Worm (Caenorhabditis elegans): ENCODE measurements around the gene oxi-1.

The oxi-1 gene

ce11 chrIII:10903009-10903609 lies 45.0 kb downstream of the oxi-1 start (continued):
- TF ChIP-seq snu-23 (GFP tag; optimal IDR thresholded peaks at IDR 0.05) (peak; percentile 43), zip-4 (GFP tag; optimal IDR thresholded peaks at IDR 0.05) (no peak), lin-15B (tag; optimal IDR thresholded peaks at IDR 0.05) (no peak), hpl-2 (GFP tag; optimal IDR thresholded peaks at IDR 0.05) (no peak), pag-3 (tag; optimal IDR thresholded peaks at IDR 0.05; ENCODE audit: borderline replicate concordance, insufficient read depth) (no peak), nhr-47 (tag; optimal IDR thresholded peaks at IDR 0.05) (peak; percentile 80), unc-86 (tag; optimal IDR thresholded peaks at IDR 0.05) (peak; percentile 12)

ce11 chrIII:10904320-10904961 lies 46.4 kb downstream of the oxi-1 start:
- TF ChIP-seq aly-2 (tag; optimal IDR thresholded peaks at IDR 0.05) (no peak), lsy-2 (tag; optimal IDR thresholded peaks at IDR 0.05) (peak in 1 of 2 experiments; percentile 39), C04F5.9 (tag; optimal IDR thresholded peaks at IDR 0.05) (no peak), dpl-1 (GFP tag; optimal IDR thresholded peaks at IDR 0.05) (peak in 2 of 3 experiments; percentile 1 to 54), irx-1 (tag; optimal IDR thresholded peaks at IDR 0.05) (no peak), rnt-1 (tag; optimal IDR thresholded peaks at IDR 0.05) (no peak), efl-1 (optimal IDR thresholded peaks at IDR 0.05) (no peak), efl-1 (GFP tag; optimal IDR thresholded peaks at IDR 0.05 in 1 of 2) (peak; percentile 10 to 94), mep-1 (tag; optimal IDR thresholded peaks at IDR 0.05) (no peak)

- TF ChIP-seq ceh-8 (GFP tag; optimal IDR thresholded peaks at IDR 0.05) (peak; percentile 52), swsn-7 (tag; optimal IDR thresholded peaks at IDR 0.05) (peak; percentile 37), efl-1 (optimal IDR thresholded peaks at IDR 0.05) (peak; percentile 57 to 73), efl-1 (GFP tag; optimal IDR thresholded peaks at IDR 0.05 in 1 of 2) (peak; percentile 88 to 97), ceh-82 (tag; optimal IDR thresholded peaks at IDR 0.05) (peak; percentile 89 to 95 (median 94)), nhr-20 (tag; optimal IDR thresholded peaks at IDR 0.05) (peak; percentile 6), xbp-1 (tag; optimal IDR thresholded peaks at IDR 0.05) (peak; percentile 22), ceh-88 (GFP tag; IDR thresholded peaks at IDR 0.05) (no peak), alr-1 (tag; optimal IDR thresholded peaks at IDR 0.05; ENCODE audit: borderline replicate concordance) (no peak), isw-1 (GFP tag; IDR thresholded peaks at IDR 0.05) (no peak), lir-3 (tag; optimal IDR thresholded peaks at IDR 0.05; ENCODE audit: poor library complexity) (no peak), ztf-11 (tag; optimal IDR thresholded peaks at IDR 0.05) (peak in 1 of 2 experiments; percentile 28), dpl-1 (GFP tag; optimal IDR thresholded peaks at IDR 0.05) (peak in 2 of 3 experiments; percentile 68 to 78), lin-35 (GFP tag; optimal IDR thresholded peaks at IDR 0.05) (peak; percentile 73 to 79), dsc-1 (tag; optimal IDR thresholded peaks at IDR 0.05) (peak; percentile 47), C16A3.4 (tag; optimal IDR thresholded peaks at IDR 0.05) (no peak), nhr-90 (tag; optimal IDR thresholded peaks at IDR 0.05; ENCODE audit: poor library complexity) (no peak), sptf-1 (tag; optimal IDR thresholded peaks at IDR 0.05) (no peak), lin-13 (GFP tag; optimal IDR thresholded peaks at IDR 0.05) (peak; percentile 5), unc-86 (tag; optimal IDR thresholded peaks at IDR 0.05) (peak; percentile 51), tbx-2 (tag; optimal IDR thresholded peaks at IDR 0.05) (peak; percentile 34), nhr-71 (tag; optimal IDR thresholded peaks at IDR 0.05) (peak; percentile 63), lsy-2 (tag; optimal IDR thresholded peaks at IDR 0.05) (peak; percentile 5 to 39), nhr-84 (tag; optimal IDR thresholded peaks at IDR 0.05) (no peak), egl-13 (tag; optimal IDR thresholded peaks at IDR 0.05) (peak; percentile 51), mab-9 (GFP tag; IDR thresholded peaks at IDR 0.05) (no peak), nhr-85 (tag) (no peak), nhr-47 (tag; optimal IDR thresholded peaks at IDR 0.05) (peak; percentile 55), ztf-4 (tag; optimal IDR thresholded peaks at IDR 0.05) (no peak), ets-5 (GFP tag; IDR thresholded peaks at IDR 0.05) (no peak), lin-14 (GFP tag; optimal IDR thresholded peaks at IDR 0.05) (peak; percentile 87), aha-1 (tag; optimal IDR thresholded peaks at IDR 0.05) (peak; percentile 12), snu-23 (GFP tag; optimal IDR thresholded peaks at IDR 0.05) (peak; percentile 41)
Observed at ce11 chrIII:10905112-10905511, 47.0 kb downstream of the oxi-1 start.

Measured in whole organism, L1 larva.